Fruit fly (Drosophila melanogaster): Measurements from ENCODE around the gene CG7627.

CG7627 gene

dm6 chr2L:8395996-8396699, 33.9 kb upstream of the CG7627 start, which contains the start of the genes Peritrophin-15a and CG13385:
Gene Peritrophin-15a (minus strand): TSS chr2L:8396096.
Gene CG13385 (plus strand): TSS chr2L:8396649.
- TF ChIP-seq Hnf4 (GFP tag; optimal IDR thresholded peaks at IDR 0.05) (no peak), jim (GFP tag; optimal IDR thresholded peaks at IDR 0.05) (no peak), Abd-B (GFP tag; optimal IDR thresholded peaks at IDR 0.05) (no peak), Rel (GFP tag; optimal IDR thresholded peaks at IDR 0.05) (no peak), Rel (tag; optimal IDR thresholded peaks at IDR 0.05) (no peak), CrebA (GFP tag; optimal IDR thresholded peaks at IDR 0.05; ENCODE audit: borderline replicate concordance) (no peak), OdsH (GFP tag; optimal IDR thresholded peaks at IDR 0.05) (no peak), Hr83 (GFP tag; optimal IDR thresholded peaks at IDR 0.05; ENCODE audit: poor library complexity, severe bottlenecking) (no peak), woc (GFP tag; optimal IDR thresholded peaks at IDR 0.05) (no peak), rgr (GFP tag; optimal IDR thresholded peaks at IDR 0.05) (no peak), dmrt93B (GFP tag; optimal IDR thresholded peaks at IDR 0.05) (no peak), CG32264 (GFP tag; optimal IDR thresholded peaks at IDR 0.05) (no peak), dsf (GFP tag; optimal IDR thresholded peaks at IDR 0.05; ENCODE audit: borderline replicate concordance) (no peak), h (GFP tag; optimal IDR thresholded peaks at IDR 0.05) (no peak), fru (GFP tag; optimal IDR thresholded peaks at IDR 0.05) (no peak), Vsx2 (GFP tag; optimal IDR thresholded peaks at IDR 0.05; ENCODE audit: partially characterized antibody) (no peak), Dif (GFP tag; optimal IDR thresholded peaks at IDR 0.05; ENCODE audit: partially characterized antibody) (no peak), tai (GFP tag; optimal IDR thresholded peaks at IDR 0.05) (no peak)

- TF ChIP-seq psq (GFP tag; optimal IDR thresholded peaks at IDR 0.05) (no peak), Abd-B (GFP tag; optimal IDR thresholded peaks at IDR 0.05) (no peak), CG32264 (GFP tag; optimal IDR thresholded peaks at IDR 0.05) (no peak), CrebA (GFP tag; optimal IDR thresholded peaks at IDR 0.05; ENCODE audit: borderline replicate concordance) (no peak), GATAd (GFP tag; optimal IDR thresholded peaks at IDR 0.05) (no peak), tai (GFP tag; optimal IDR thresholded peaks at IDR 0.05) (no peak), OdsH (GFP tag; optimal IDR thresholded peaks at IDR 0.05) (no peak), woc (GFP tag; optimal IDR thresholded peaks at IDR 0.05) (no peak), N (GFP tag; optimal IDR thresholded peaks at IDR 0.05) (no peak), lola (GFP tag; optimal IDR thresholded peaks at IDR 0.05) (no peak), Jra (GFP tag; optimal IDR thresholded peaks at IDR 0.05) (no peak), dmrt93B (GFP tag; optimal IDR thresholded peaks at IDR 0.05) (no peak), Dif (GFP tag; optimal IDR thresholded peaks at IDR 0.05; ENCODE audit: partially characterized antibody) (no peak), h (GFP tag; optimal IDR thresholded peaks at IDR 0.05) (no peak)
Observed at dm6 chr2L:8394840-8395239, 32.6 kb upstream of the CG7627 start, which contains the start of gene Peritrophin-15b. Gene Peritrophin-15b (minus strand): TSS chr2L:8394940.

dm6 chr2L:8394180-8394579, 31.9 kb upstream of the CG7627 start, which contains the start of gene lectin-29Ca:
Gene lectin-29Ca (minus strand): TSS chr2L:8394280.
- TF ChIP-seq tai (GFP tag; optimal IDR thresholded peaks at IDR 0.05) (no peak), psq (GFP tag; optimal IDR thresholded peaks at IDR 0.05) (no peak), CG32264 (GFP tag; optimal IDR thresholded peaks at IDR 0.05) (no peak)

- TF ChIP-seq fru (GFP tag; optimal IDR thresholded peaks at IDR 0.05) (no peak), Jra (GFP tag; optimal IDR thresholded peaks at IDR 0.05) (no peak), Myc (optimal IDR thresholded peaks at IDR 0.05) (no peak)
Observed at dm6 chr2L:8393122-8393521, 30.9 kb upstream of the CG7627 start, which contains the start of gene Acp29AB. Gene Acp29AB (minus strand): TSS chr2L:8393222.

dm6 chr2L:8392298-8392697, 30.0 kb upstream of the CG7627 start, which contains the start of gene CG42820:
Gene CG42820 (minus strand): TSS chr2L:8392398.
- no peak for TF ChIP-seq brk (GFP tag; optimal IDR thresholded peaks at IDR 0.05)
- TF ChIP-seq sage (GFP tag; optimal IDR thresholded peaks at IDR 0.05): no peak
- no peak for TF ChIP-seq pan (optimal IDR thresholded peaks at IDR 0.05)
- no peak for TF ChIP-seq Myc (optimal IDR thresholded peaks at IDR 0.05)
- no peak for TF ChIP-seq Sp1 (GFP tag; optimal IDR thresholded peaks at IDR 0.05)
- TF ChIP-seq rgr (GFP tag; optimal IDR thresholded peaks at IDR 0.05): no peak
- no peak for TF ChIP-seq Vsx2 (GFP tag; optimal IDR thresholded peaks at IDR 0.05; ENCODE audit: partially characterized antibody)
- no peak for TF ChIP-seq tai (GFP tag; optimal IDR thresholded peaks at IDR 0.05)
- TF ChIP-seq Hr78 (GFP tag; optimal IDR thresholded peaks at IDR 0.05): no peak
- no peak for TF ChIP-seq Jra (GFP tag; optimal IDR thresholded peaks at IDR 0.05)
- no peak for TF ChIP-seq ey (GFP tag; optimal IDR thresholded peaks at IDR 0.05)
- TF ChIP-seq dsf (GFP tag; optimal IDR thresholded peaks at IDR 0.05; ENCODE audit: borderline replicate concordance): no peak
- TF ChIP-seq CrebA (GFP tag; optimal IDR thresholded peaks at IDR 0.05; ENCODE audit: borderline replicate concordance): no peak
- TF ChIP-seq psq (GFP tag; optimal IDR thresholded peaks at IDR 0.05): no peak
- no peak for TF ChIP-seq CG9705 (GFP tag; optimal IDR thresholded peaks at IDR 0.05)
- TF ChIP-seq Dfd (GFP tag; optimal IDR thresholded peaks at IDR 0.05): no peak
- TF ChIP-seq Abd-B (GFP tag; optimal IDR thresholded peaks at IDR 0.05): no peak
- TF ChIP-seq h (GFP tag; optimal IDR thresholded peaks at IDR 0.05): no peak
- no peak for TF ChIP-seq GATAd (GFP tag; optimal IDR thresholded peaks at IDR 0.05)
